Fruit fly (Drosophila melanogaster) whole organism, pupa: ENCODE results near the gene Rab8.
A peak's percentile ranks its signal among the peaks of the same experiment; 100 is the strongest.

Experiments
- CG10348 ChIP-seq: fragments of 200-800 bp; sonication (Bioruptor generic); IDR thresholded peaks from 2 replicates; pipeline ENCODE4 v1.3.6; 2022; ENCODE audit warnings: missing biosample characterization, missing genetic modification characterization
- CG12605 ChIP-seq: fragments of 200-800 bp; sonication (Bioruptor generic); IDR thresholded peaks from 2 replicates; pipeline ENCODE4 v1.3.6; 2022; ENCODE audit warnings: missing biosample characterization, missing genetic modification characterization
- CG13204 ChIP-seq: fragments of 200-800 bp; sonication (Bioruptor generic); optimal IDR thresholded peaks from 2 replicates; lab custom pipeline; 2018; ENCODE audit warnings: missing biosample characterization, mild to moderate bottlenecking, missing genetic modification characterization, moderate library complexity
- CG14655 ChIP-seq: fragments of 200-800 bp; sonication (Bioruptor generic); optimal IDR thresholded peaks from 3 replicates; lab custom pipeline; 2017; ENCODE audit warnings: mild to moderate bottlenecking, missing biosample characterization, missing genetic modification reagents, missing genetic modification characterization
- CG15710 ChIP-seq: fragments of 200-800 bp; sonication (Bioruptor generic); optimal IDR thresholded peaks from 2 replicates; lab custom pipeline; 2018; ENCODE audit warnings: missing biosample characterization, mild to moderate bottlenecking, missing genetic modification characterization, moderate library complexity
- CG17806 ChIP-seq: fragments of 200-800 bp; sonication (Bioruptor generic); optimal IDR thresholded peaks from 2 replicates; lab custom pipeline; 2018; ENCODE audit warnings: missing biosample characterization, mild to moderate bottlenecking, missing genetic modification characterization, moderate library complexity
- CG32121 ChIP-seq: fragments of 200-800 bp; sonication (Bioruptor generic); IDR thresholded peaks from 2 replicates; pipeline ENCODE4 v1.3.6; 2022; ENCODE audit warnings: missing biosample characterization, missing genetic modification characterization
- CG34367 ChIP-seq: fragments of 200-800 bp; sonication (Bioruptor generic); optimal IDR thresholded peaks from 2 replicates; lab custom pipeline; 2018; ENCODE audit warnings: missing biosample characterization, mild to moderate bottlenecking, missing genetic modification characterization
- CG4496 ChIP-seq: fragments of 200-800 bp; sonication (Bioruptor generic); IDR thresholded peaks from 3 replicates; pipeline ENCODE4 v1.3.6; 2022; ENCODE audit warnings: missing biosample characterization, missing genetic modification characterization
- CG8159 ChIP-seq: fragments of 200-800 bp; sonication (Bioruptor generic); optimal IDR thresholded peaks from 3 replicates; lab custom pipeline; 2018; ENCODE audit warnings: missing biosample characterization, mild to moderate bottlenecking, missing genetic modification characterization, moderate library complexity
- CG8301 ChIP-seq: fragments of 200-800 bp; sonication (Bioruptor generic); optimal IDR thresholded peaks from 2 replicates; lab custom pipeline; 2018; ENCODE audit warnings: missing biosample characterization, mild to moderate bottlenecking, missing genetic modification characterization
- CG9948 ChIP-seq: fragments of 200-800 bp; sonication (Bioruptor generic); optimal IDR thresholded peaks from 2 replicates; lab custom pipeline; 2018; ENCODE audit warnings: missing biosample characterization, mild to moderate bottlenecking, missing genetic modification characterization, moderate library complexity
- D1 ChIP-seq: fragments of 200-800 bp; sonication (Bioruptor generic); optimal IDR thresholded peaks from 2 replicates; lab custom pipeline; 2018; ENCODE audit warnings: missing biosample characterization, mild to moderate bottlenecking, missing genetic modification characterization, moderate library complexity
- EcR ChIP-seq: fragments of 200-800 bp; sonication (Bioruptor generic); optimal IDR thresholded peaks from 3 replicates; lab custom pipeline; 2019; ENCODE audit warnings: missing biosample characterization, missing genetic modification characterization, mild to moderate bottlenecking, moderate library complexity, missing genetic modification reagents
- Ets98B ChIP-seq: fragments of 200-800 bp; sonication (Bioruptor generic); IDR thresholded peaks from 2 replicates; pipeline ENCODE4 v1.3.6; 2022; ENCODE audit warnings: missing biosample characterization, missing genetic modification characterization
- Pif1B ChIP-seq: fragments of 200-800 bp; sonication (Bioruptor generic); optimal IDR thresholded peaks from 3 replicates; lab custom pipeline; 2016; ENCODE audit warnings: missing biosample characterization, missing genetic modification characterization
- Snoo ChIP-seq: fragments of 200-800 bp; sonication (Bioruptor generic); optimal IDR thresholded peaks from 3 replicates; lab custom pipeline; 2017; ENCODE audit warnings: missing biosample characterization, mild to moderate bottlenecking, missing genetic modification characterization, inconsistent platforms
- fd96Ca ChIP-seq: fragments of 200-800 bp; sonication (Bioruptor generic); IDR thresholded peaks from 3 replicates; pipeline ENCODE4 v1.3.6; 2022; ENCODE audit warnings: missing biosample characterization, missing genetic modification characterization
- gl ChIP-seq: fragments of 200-800 bp; sonication (Bioruptor generic); optimal IDR thresholded peaks from 2 replicates; lab custom pipeline; 2018; ENCODE audit warnings: missing biosample characterization, mild to moderate bottlenecking, missing genetic modification characterization
- rn ChIP-seq: fragments of 200-800 bp; sonication (Bioruptor generic); IDR thresholded peaks from 2 replicates; pipeline ENCODE4 v1.3.6; 2022; ENCODE audit warnings: missing biosample characterization, missing genetic modification characterization

Gene Rab8

dm6 chr3L:19870843-19871666, at the start of gene Rab8, which contains the start of gene Usp32:
Gene Rab8 (minus strand): TSS chr3L:19871078.
Gene Usp32 (plus strand): TSS chr3L:19871139.
- TF ChIP-seq CG9948 (tag; lab: Kevin White, UChicago) (no peak), Pif1B (GFP tag; lab: Kevin White, UChicago) (peak; percentile 42), CG14655 (GFP tag; lab: Kevin White, UChicago) (no peak), Snoo (tag; lab: Kevin White, UChicago) (peak; percentile 53), fd96Ca (GFP tag; lab: Robert Waterston, UW) (peak; percentile 67; the same call in 1 of the 3 replicates), CG8159 (tag; lab: Kevin White, UChicago) (peak; percentile 52), CG15710 (tag; lab: Kevin White, UChicago) (peak; percentile 35), CG34367 (tag; lab: Kevin White, UChicago) (peak; percentile 23), CG32121 (GFP tag; lab: Robert Waterston, UW) (no peak), CG4496 (GFP tag; lab: Robert Waterston, UW) (peak; percentile 70)

dm6 chr3L:19919981-19920380, 49.1 kb upstream of the Rab8 start:
- TF ChIP-seq CG32121 (GFP tag; lab: Robert Waterston, UW) = no peak
- no peak for TF ChIP-seq rn (GFP tag; lab: Robert Waterston, UW)
- no peak for TF ChIP-seq CG8301 (tag; lab: Kevin White, UChicago)
- TF ChIP-seq D1 = no peak
- no peak for TF ChIP-seq Pif1B (GFP tag; lab: Kevin White, UChicago)
- no peak for TF ChIP-seq Ets98B
- no peak for TF ChIP-seq Snoo (tag; lab: Kevin White, UChicago)
- no peak for TF ChIP-seq CG10348 (GFP tag; lab: Robert Waterston, UW)
- no peak for TF ChIP-seq CG17806 (tag; lab: Kevin White, UChicago)
- TF ChIP-seq, all 21 proteins: peak for 0

dm6 chr3L:19914833-19915232, 44.0 kb upstream of the Rab8 start, which contains the start of gene Rpn1:
Gene Rpn1 (plus strand): TSS chr3L:19915051.
- TF ChIP-seq Pif1B (GFP tag; lab: Kevin White, UChicago) (no peak), CG10348 (GFP tag; lab: Robert Waterston, UW) (no peak), CG4496 (GFP tag; lab: Robert Waterston, UW) (peak; percentile 44; the same call in 1 of the 3 replicates), EcR (GFP tag; lab: Kevin White, UChicago) (peak; percentile 5)

dm6 chr3L:19913328-19913936, 42.6 kb upstream of the Rab8 start, which contains the start of gene Mtr3:
Gene Mtr3 (minus strand): TSS chr3L:19913715.
- no peak for TF ChIP-seq EcR (GFP tag; lab: Kevin White, UChicago)
- no peak for TF ChIP-seq CG8301 (tag; lab: Kevin White, UChicago)
- no peak for TF ChIP-seq D1
- TF ChIP-seq CG15710 (tag; lab: Kevin White, UChicago) = no peak
- TF ChIP-seq rn (GFP tag; lab: Robert Waterston, UW) = no peak
- TF ChIP-seq, all 21 proteins: peak for 0

dm6 chr3L:19910054-19910414, 39.2 kb upstream of the Rab8 start, which contains the start of the genes Mi-2 and Prp3:
Gene Mi-2 (minus strand): TSS chr3L:19910215.
Gene Prp3 (plus strand): TSS chr3L:19910300.
- TF ChIP-seq D1 (no peak), gl (tag; lab: Kevin White, UChicago) (no peak), CG15710 (tag; lab: Kevin White, UChicago) (peak; percentile 10), CG34367 (tag; lab: Kevin White, UChicago) (no peak), fd96Ca (GFP tag; lab: Robert Waterston, UW) (no peak), CG4496 (GFP tag; lab: Robert Waterston, UW) (no peak; the same call in 2 of the 3 replicates), CG8159 (tag; lab: Kevin White, UChicago) (no peak), Snoo (tag; lab: Kevin White, UChicago) (peak; percentile 21), CG12605 (GFP tag; lab: Robert Waterston, UW) (no peak), EcR (GFP tag; lab: Kevin White, UChicago) (no peak), CG10348 (GFP tag; lab: Robert Waterston, UW) (no peak), CG8301 (tag; lab: Kevin White, UChicago) (no peak), CG17806 (tag; lab: Kevin White, UChicago) (no peak), CG13204 (GFP tag; lab: Kevin White, UChicago) (no peak), CG9948 (tag; lab: Kevin White, UChicago) (no peak), CG32121 (GFP tag; lab: Robert Waterston, UW) (no peak), Ets98B (peak; percentile 20; the same call in 1 of the 2 replicates), CG14655 (GFP tag; lab: Kevin White, UChicago) (no peak)
- TF ChIP-seq, all 21 proteins: peak for 3
